Fruit fly (Drosophila melanogaster) whole organism, embryonic: ENCODE data around the gene SpdS.

Source experiments
- Antp ChIP-seq: fragments of 200-800 bp; sonication (Bioruptor generic); optimal IDR thresholded peaks from 3 replicates; lab custom pipeline; 2016; ENCODE audit warnings: missing biosample characterization, missing genetic modification characterization
- BtbVII ChIP-seq: fragments of 200-800 bp; sonication (Bioruptor generic); optimal IDR thresholded peaks from 3 replicates; lab custom pipeline; 2017; ENCODE audit warnings: missing biosample characterization, mild to moderate bottlenecking, missing genetic modification characterization
- CG10267 ChIP-seq: fragments of 200-800 bp; sonication (Bioruptor generic); optimal IDR thresholded peaks from 2 replicates; lab custom pipeline; 2018; ENCODE audit warnings: missing biosample characterization, mild to moderate bottlenecking, missing genetic modification characterization, moderate library complexity
- CG12071 ChIP-seq: fragments of 200-800 bp; sonication (Bioruptor generic); optimal IDR thresholded peaks from 3 replicates; lab custom pipeline; 2018; ENCODE audit warnings: missing biosample characterization, mild to moderate bottlenecking, missing genetic modification characterization
- CG12155 ChIP-seq: fragments of 200-800 bp; sonication (Bioruptor generic); optimal IDR thresholded peaks from 3 replicates; lab custom pipeline; 2016; ENCODE audit warnings: missing biosample characterization, missing genetic modification characterization
- CG12391 ChIP-seq: fragments of 200-800 bp; sonication (Bioruptor generic); optimal IDR thresholded peaks from 3 replicates; lab custom pipeline; 2018; ENCODE audit warnings: missing biosample characterization, mild to moderate bottlenecking, missing genetic modification characterization, moderate library complexity
- CG12942 ChIP-seq: fragments of 200-800 bp; sonication (Bioruptor generic); optimal IDR thresholded peaks from 3 replicates; lab custom pipeline; 2016; ENCODE audit warnings: missing biosample characterization, missing genetic modification characterization
- CG14860 ChIP-seq: fragments of 200-800 bp; sonication (Bioruptor generic); IDR thresholded peaks from 3 replicates; pipeline ENCODE4 v1.3.6; 2022; ENCODE audit warnings: missing biosample characterization, missing genetic modification characterization; ENCODE audit not compliant: partially characterized antibody
- CG1529 ChIP-seq: fragments of 200-800 bp; sonication (Bioruptor generic); optimal IDR thresholded peaks from 3 replicates; lab custom pipeline; 2018; ENCODE audit warnings: missing biosample characterization, missing genetic modification characterization
- CG15514 ChIP-seq: fragments of 200-800 bp; sonication (Bioruptor generic); optimal IDR thresholded peaks from 3 replicates; lab custom pipeline; 2017; ENCODE audit warnings: missing biosample characterization, missing genetic modification characterization, mild to moderate bottlenecking, moderate library complexity, missing genetic modification reagents
- CG16813 ChIP-seq: fragments of 200-800 bp; sonication (Bioruptor generic); IDR thresholded peaks from 3 replicates; pipeline ENCODE4 v1.3.6; 2022; ENCODE audit warnings: missing biosample characterization, missing genetic modification characterization; ENCODE audit not compliant: partially characterized antibody
- CG18011 ChIP-seq: fragments of 200-800 bp; sonication (Bioruptor generic); optimal IDR thresholded peaks from 2 replicates; lab custom pipeline; 2017; ENCODE audit warnings: missing biosample characterization, missing genetic modification characterization, mild to moderate bottlenecking, moderate library complexity, missing genotype
- CG18619 ChIP-seq: fragments of 200-800 bp; sonication (Bioruptor generic); optimal IDR thresholded peaks from 3 replicates; lab custom pipeline; 2017; ENCODE audit warnings: missing biosample characterization, mild to moderate bottlenecking, missing genetic modification characterization
- CG18764 ChIP-seq: fragments of 200-800 bp; sonication (Bioruptor generic); optimal IDR thresholded peaks from 3 replicates; lab custom pipeline; 2016; ENCODE audit warnings: missing biosample characterization, missing genetic modification characterization
- CG2120 ChIP-seq: fragments of 200-800 bp; sonication (Bioruptor generic); optimal IDR thresholded peaks from 3 replicates; lab custom pipeline; 2016; ENCODE audit warnings: missing biosample characterization, missing genetic modification characterization
- CG2202 ChIP-seq: fragments of 200-800 bp; sonication (Bioruptor generic); optimal IDR thresholded peaks from 2 replicates; lab custom pipeline; 2018; ENCODE audit warnings: missing biosample characterization, mild to moderate bottlenecking, missing genetic modification characterization
- CG2712 ChIP-seq: fragments of 200-800 bp; optimal IDR thresholded peaks from 3 replicates; lab custom pipeline; 2019; ENCODE audit warnings: missing biosample characterization, mild to moderate bottlenecking, missing genetic modification characterization, moderate library complexity
- CG2875 ChIP-seq: fragments of 200-800 bp; sonication (Bioruptor generic); optimal IDR thresholded peaks from 2 replicates; lab custom pipeline; 2017; ENCODE audit warnings: missing biosample characterization, mild to moderate bottlenecking, missing genetic modification characterization, missing genetic modification reagents
- CG30020 ChIP-seq: fragments of 200-800 bp; optimal IDR thresholded peaks from 2 replicates; lab custom pipeline; 2019; ENCODE audit warnings: missing biosample characterization, mild to moderate bottlenecking, missing genetic modification characterization, moderate library complexity
- CG3281 ChIP-seq: fragments of 200-800 bp; sonication (Bioruptor generic); optimal IDR thresholded peaks from 3 replicates; lab custom pipeline; 2017; ENCODE audit warnings: missing biosample characterization, mild to moderate bottlenecking, missing genetic modification characterization
- CG6272 ChIP-seq: fragments of 200-800 bp; sonication (Bioruptor generic); IDR thresholded peaks from 2 replicates; pipeline ENCODE4 v1.3.6; 2022; ENCODE audit warnings: missing biosample characterization, missing genetic modification characterization
- CG6689 ChIP-seq: fragments of 200-800 bp; sonication (Bioruptor generic); IDR thresholded peaks from 2 replicates; pipeline ENCODE4 v1.3.6; 2022; ENCODE audit warnings: missing biosample characterization, missing genetic modification characterization
- CG7357 ChIP-seq: fragments of 200-800 bp; sonication (Bioruptor generic); IDR thresholded peaks from 3 replicates; pipeline ENCODE4 v1.3.6; 2022; ENCODE audit warnings: missing biosample characterization, missing genetic modification characterization
- CG7372 ChIP-seq: fragments of 200-800 bp; sonication (Bioruptor generic); IDR thresholded peaks from 2 replicates; pipeline ENCODE4 v1.3.6; 2022; ENCODE audit warnings: missing biosample characterization, missing genetic modification characterization
- CG7556 ChIP-seq: fragments of 200-800 bp; sonication (Bioruptor generic); optimal IDR thresholded peaks from 2 replicates; lab custom pipeline; 2017; ENCODE audit warnings: missing biosample characterization, mild to moderate bottlenecking, missing genetic modification characterization
- CoRest ChIP-seq: fragments of 200-800 bp; sonication (Bioruptor generic); optimal IDR thresholded peaks from 3 replicates; lab custom pipeline; 2018; ENCODE audit warnings: missing biosample characterization, mild to moderate bottlenecking, missing genetic modification characterization, moderate library complexity
- Doc3 ChIP-seq: fragments of 200-800 bp; sonication (Bioruptor generic); IDR thresholded peaks from 3 replicates; pipeline ENCODE4 v1.3.6; 2022; ENCODE audit warnings: missing biosample characterization, missing genetic modification characterization; ENCODE audit not compliant: partially characterized antibody
- Ets65A ChIP-seq: fragments of 200-800 bp; sonication (Bioruptor generic); peaks from one replicate; lab custom pipeline; 2016; ENCODE audit warnings: missing biosample characterization, missing genetic modification characterization
- HLH3B ChIP-seq: fragments of 200-800 bp; sonication (Bioruptor generic); IDR thresholded peaks from 2 replicates; pipeline ENCODE4 v1.3.6; 2022; ENCODE audit warnings: missing biosample characterization, missing genetic modification characterization
- HLH4C ChIP-seq: fragments of 200-800 bp; sonication (Bioruptor generic); IDR thresholded peaks from 3 replicates; pipeline ENCODE4 v1.3.6; 2022; ENCODE audit warnings: missing biosample characterization, missing genetic modification characterization; ENCODE audit not compliant: partially characterized antibody
- Med ChIP-seq: fragments of 200-800 bp; sonication (Bioruptor generic); peaks from one replicate; lab custom pipeline; 2016; ENCODE audit warnings: missing biosample characterization, missing genetic modification characterization, mild to moderate bottlenecking, inconsistent platforms, moderate library complexity
- Neu2 ChIP-seq: fragments of 200-800 bp; sonication (Bioruptor generic); optimal IDR thresholded peaks from 3 replicates; lab custom pipeline; 2016; ENCODE audit warnings: missing biosample characterization, missing genetic modification characterization, borderline replicate concordance
- Ravus ChIP-seq: fragments of 200-800 bp; sonication (Bioruptor generic); IDR thresholded peaks from 2 replicates; pipeline ENCODE4 v1.3.6; 2022; ENCODE audit warnings: missing biosample characterization, missing genetic modification characterization
- ab ChIP-seq: fragments of 200-800 bp; sonication (Bioruptor generic); optimal IDR thresholded peaks from 2 replicates; lab custom pipeline; 2016; ENCODE audit warnings: missing biosample characterization, missing genetic modification characterization
- aop ChIP-seq: fragments of 200-800 bp; sonication (Bioruptor generic); IDR thresholded peaks from 2 replicates; pipeline ENCODE4 v1.3.6; 2022; ENCODE audit warnings: missing biosample characterization, missing genetic modification characterization
- ash1 ChIP-seq: fragments of 200-800 bp; sonication (Bioruptor generic); optimal IDR thresholded peaks from 2 replicates; lab custom pipeline; 2018; ENCODE audit warnings: missing biosample characterization, mild to moderate bottlenecking, missing genetic modification characterization
- btn ChIP-seq: fragments of 200-800 bp; sonication (Bioruptor generic); optimal IDR thresholded peaks from 2 replicates; lab custom pipeline; 2016; ENCODE audit warnings: missing biosample characterization, missing genetic modification characterization
- cas ChIP-seq: fragments of 200-800 bp; sonication (Bioruptor generic); IDR thresholded peaks from 2 replicates; pipeline ENCODE4 v1.3.6; 2022; ENCODE audit warnings: missing biosample characterization, missing genetic modification characterization
- chif ChIP-seq, 2 experiments: fragments of 200-800 bp; sonication (Bioruptor generic); optimal IDR thresholded peaks; 3 replicates each; lab custom pipeline; 2016; ENCODE audit warnings: missing biosample characterization in 2 of 2, missing genetic modification characterization in 2 of 2
- ems ChIP-seq: fragments of 200-800 bp; sonication (Bioruptor generic); optimal IDR thresholded peaks from 3 replicates; lab custom pipeline; 2016; ENCODE audit warnings: missing biosample characterization, missing genetic modification characterization
- gem ChIP-seq: fragments of 200-800 bp; sonication (Bioruptor generic); optimal IDR thresholded peaks from 2 replicates; lab custom pipeline; 2019; ENCODE audit warnings: missing biosample characterization, mild to moderate bottlenecking, missing genetic modification characterization, moderate library complexity
- hkb ChIP-seq, 2 experiments: fragments of 200-800 bp in 1 of 2; fragments of >200 bp in 1 of 2; sonication (Bioruptor generic) in 1 of 2; IDR thresholded peaks in 1 of 2; optimal IDR thresholded peaks in 1 of 2; 2 replicates each; pipeline versions ENCODE4 v1.3.6 to Lab custom; 2017 to 2022; ENCODE audit warnings: missing biosample characterization in 1 of 2, missing genetic modification characterization in 1 of 2
- org-1 ChIP-seq: fragments of 200-800 bp; sonication (Bioruptor generic); optimal IDR thresholded peaks from 2 replicates; lab custom pipeline; 2017; ENCODE audit warnings: missing biosample characterization, missing genetic modification characterization
- phol ChIP-seq: fragments of 200-800 bp; sonication (Bioruptor generic); optimal IDR thresholded peaks from 3 replicates; lab custom pipeline; 2018; ENCODE audit warnings: missing biosample characterization, mild to moderate bottlenecking, missing genetic modification characterization, moderate library complexity
- schlank ChIP-seq: fragments of 200-800 bp; sonication (Bioruptor generic); optimal IDR thresholded peaks from 2 replicates; lab custom pipeline; 2018; ENCODE audit warnings: missing biosample characterization, mild to moderate bottlenecking, missing genetic modification characterization
- sima ChIP-seq: fragments of 200-800 bp; sonication (Bioruptor generic); optimal IDR thresholded peaks from 2 replicates; lab custom pipeline; 2016; ENCODE audit warnings: missing biosample characterization, missing genetic modification characterization
- sisA ChIP-seq: fragments of 200-800 bp; sonication (Bioruptor generic); IDR thresholded peaks from 2 replicates; pipeline ENCODE4 v1.3.6; 2022; ENCODE audit warnings: missing biosample characterization, missing genetic modification characterization
- ssp ChIP-seq: fragments of 200-800 bp; sonication (Bioruptor generic); IDR thresholded peaks from 2 replicates; pipeline ENCODE4 v1.3.6; 2022; ENCODE audit warnings: missing biosample characterization, missing genetic modification characterization
- vvl ChIP-seq: fragments of 200-800 bp; sonication (Bioruptor generic); IDR thresholded peaks from 2 replicates; pipeline ENCODE4 v1.3.6; 2022; ENCODE audit warnings: missing biosample characterization, missing genetic modification characterization
- yki ChIP-seq: fragments of >200 bp; optimal IDR thresholded peaks from 3 replicates; lab custom pipeline; 2018
- zen2 ChIP-seq: fragments of 200-800 bp; sonication (Bioruptor generic); IDR thresholded peaks from 3 replicates; pipeline ENCODE4 v1.3.6; 2022; ENCODE audit warnings: missing biosample characterization, missing genetic modification characterization; ENCODE audit not compliant: partially characterized antibody

SpdS gene

DNA sequence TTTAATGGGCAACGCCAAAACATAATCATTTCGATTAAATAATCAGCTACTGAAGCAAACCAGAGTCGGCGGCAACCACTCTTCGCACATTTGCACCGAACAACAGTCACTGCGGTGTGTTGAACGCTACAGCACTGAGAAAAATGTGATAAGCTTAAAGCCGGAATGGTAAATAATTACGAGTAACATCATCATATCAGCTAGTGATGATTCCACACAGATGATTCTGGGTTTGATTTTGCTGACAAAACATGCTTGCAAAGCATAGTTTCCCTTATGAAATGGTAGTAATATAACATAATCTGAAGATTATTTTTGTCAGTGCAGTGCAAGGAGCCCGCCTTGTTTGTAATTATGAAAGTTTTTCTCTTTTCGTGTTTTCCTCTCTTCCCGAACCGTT, 33.3 kb upstream of the SpdS start (continued):
- TF ChIP-seq Ets65A (GFP tag; lab: Kevin White, UChicago), result no peak
- no peak for TF ChIP-seq BtbVII (GFP tag; lab: Kevin White, UChicago)
- TF ChIP-seq Ravus, result no peak
- TF ChIP-seq cas (GFP tag; lab: Robert Waterston, UW), result no peak
- peak; percentile 78 for TF ChIP-seq gem (tag; lab: Kevin White, UChicago)
- peak; percentile 28 for TF ChIP-seq CG7556 (GFP tag; lab: Kevin White, UChicago)
- TF ChIP-seq CG7357 (GFP tag; lab: Robert Waterston, UW), result no peak
- TF ChIP-seq CG2202, result peak; percentile 37
- TF ChIP-seq CG1529 (GFP tag; lab: Kevin White, UChicago), result peak; percentile 52
- peak; percentile 52 for TF ChIP-seq CG12391 (tag; lab: Kevin White, UChicago)
- peak; percentile 31 for TF ChIP-seq CG3281 (GFP tag; lab: Kevin White, UChicago)
- TF ChIP-seq CG6689 (GFP tag; lab: Robert Waterston, UW), result peak; percentile 24; the same call in 1 of the 2 replicates
- no peak for TF ChIP-seq CG12155 (GFP tag; lab: Kevin White, UChicago)
- TF ChIP-seq ems, result no peak
- TF ChIP-seq CG2120 (GFP tag; lab: Kevin White, UChicago), result no peak
- TF ChIP-seq CG30020 (tag; lab: Kevin White, UChicago), result no peak
- no peak for TF ChIP-seq schlank
- peak; percentile 45 for TF ChIP-seq CG10267 (tag; lab: Kevin White, UChicago)
- no peak for TF ChIP-seq org-1 (GFP tag; lab: Kevin White, UChicago)
- no peak for TF ChIP-seq Neu2 (GFP tag; lab: Kevin White, UChicago)
- TF ChIP-seq CG7372 (GFP tag; lab: Robert Waterston, UW), result no peak
- TF ChIP-seq CG14860, result no peak
- peak; percentile 50 for TF ChIP-seq CG12071
- no peak for TF ChIP-seq sima (GFP tag; lab: Kevin White, UChicago)
- no peak for TF ChIP-seq CG6272
- TF ChIP-seq CG18011 (GFP tag; lab: Kevin White, UChicago), result no peak
- peak; percentile 54 for TF ChIP-seq CG2875 (GFP tag; lab: Kevin White, UChicago)
- TF ChIP-seq CG12942, result no peak
- 0 out of 2 replicates have a peak, but pooled peaks have one; percentile 31 for TF ChIP-seq HLH3B (GFP tag; lab: Robert Waterston, UW)
- TF ChIP-seq CG15514 (GFP tag; lab: Kevin White, UChicago), result no peak
- TF ChIP-seq aop (GFP tag; lab: Robert Waterston, UW), result no peak
- no peak for TF ChIP-seq zen2 (GFP tag; lab: Robert Waterston, UW)
- peak; percentile 54 for TF ChIP-seq CoRest (tag; lab: Kevin White, UChicago)
- TF ChIP-seq Doc3, result no peak
- TF ChIP-seq HLH4C (GFP tag; lab: Robert Waterston, UW), result no peak
- TF ChIP-seq Antp (GFP tag; lab: Kevin White, UChicago), result peak; percentile 58
- peak; percentile 75 for TF ChIP-seq phol (tag; lab: Kevin White, UChicago)
- TF ChIP-seq chif (GFP tag; optimal IDR thresholded peaks at IDR 0.05; lab: Kevin White, UChicago), result peak; percentile 56 to 76
- TF ChIP-seq ssp (GFP tag; lab: Robert Waterston, UW), result peak; percentile 33; the same call in 1 of the 2 replicates
- TF ChIP-seq Med (GFP tag; lab: Kevin White, UChicago), result peak; percentile 58
- TF ChIP-seq yki (lab: Kevin White, UChicago), result no peak
- TF ChIP-seq CG2712 (tag; lab: Kevin White, UChicago), result peak; percentile 78
- no peak for TF ChIP-seq btn
- TF ChIP-seq sisA, result peak; percentile 58; the same call in 1 of the 2 replicates
- TF ChIP-seq ash1 (GFP tag; lab: Kevin White, UChicago), result no peak
- peak; percentile 39 for TF ChIP-seq CG18619 (GFP tag; lab: Kevin White, UChicago)
- TF ChIP-seq ab (GFP tag; lab: Kevin White, UChicago), result peak; percentile 26
- TF ChIP-seq CG16813 (GFP tag; lab: Robert Waterston, UW), result no peak
- TF ChIP-seq vvl, result peak; percentile 51; the same call in 1 of the 2 replicates
- TF ChIP-seq CG18764, result peak; percentile 13
- no peak for TF ChIP-seq hkb (optimal IDR thresholded peaks at IDR 0.05; lab: Kevin White, UChicago)
- TF ChIP-seq hkb (GFP tag; IDR thresholded peaks at IDR 0.05; lab: Robert Waterston, UW), result 0 out of 2 replicates have a peak, but pooled peaks have one; percentile 18
